Worm (Caenorhabditis elegans) whole organism, L1 larva: ENCODE measurements around the gene ddx-19.

ENCODE experiments used
- C16A3.4 ChIP-seq: fragments of 150-350 bp; optimal IDR thresholded peaks from 2 replicates; lab custom pipeline; 2014; ENCODE audit warnings: missing biosample characterization, missing genetic modification characterization
- F16B12.6 ChIP-seq: fragments of 150-350 bp; optimal IDR thresholded peaks from 2 replicates; lab custom pipeline; 2014; ENCODE audit warnings: missing biosample characterization, missing genetic modification characterization
- Y116A8C.19 ChIP-seq: sonication (generic microtip); optimal IDR thresholded peaks from 2 replicates; lab custom pipeline; 2016; ENCODE audit warnings: missing compliant biosample characterization, missing genetic modification characterization, borderline replicate concordance
- ceh-8 ChIP-seq: fragments of 200-800 bp; sonication (Bioruptor generic); optimal IDR thresholded peaks from 2 replicates; lab custom pipeline; 2018; ENCODE audit warnings: mild to moderate bottlenecking, missing genetic modification characterization, moderate library complexity, missing compliant biosample characterization
- ceh-82 ChIP-seq, 3 experiments: fragments of 150-350 bp in 1 of 3; sonication (generic microtip) in 2 of 3; optimal IDR thresholded peaks; 2 replicates each; lab custom pipeline; 2014 to 2017; ENCODE audit warnings: missing biosample characterization in 3 of 3, missing genetic modification characterization in 3 of 3
- dsc-1 ChIP-seq: sonication (generic microtip); optimal IDR thresholded peaks from 2 replicates; lab custom pipeline; 2016; ENCODE audit warnings: mild to moderate bottlenecking, missing genetic modification characterization, missing compliant biosample characterization
- elt-2 ChIP-seq: sonication (generic microtip); optimal IDR thresholded peaks from 2 replicates; lab custom pipeline; 2016; ENCODE audit warnings: missing genetic modification characterization, mild to moderate bottlenecking, inconsistent platforms, missing compliant biosample characterization, missing genetic modification reagents
- elt-3 ChIP-seq, 6 experiments: fragments of 150-350 bp in 1 of 6; sonication (generic microtip); optimal IDR thresholded peaks; 2 replicates each; lab custom pipeline; 2017 to 2018; ENCODE audit warnings: missing biosample characterization in 6 of 6, missing genetic modification characterization in 6 of 6, inconsistent platforms in 1 of 6
- fkh-10 ChIP-seq: sonication (generic microtip); optimal IDR thresholded peaks from 2 replicates; lab custom pipeline; 2017; ENCODE audit warnings: missing biosample characterization, missing genetic modification reagents, missing genetic modification characterization
- fkh-4 ChIP-seq: sonication (generic microtip); optimal IDR thresholded peaks from 2 replicates; lab custom pipeline; 2016; ENCODE audit warnings: missing compliant biosample characterization, missing genetic modification characterization, borderline replicate concordance
- hlh-4 ChIP-seq: sonication (generic microtip); optimal IDR thresholded peaks from 2 replicates; lab custom pipeline; 2016; ENCODE audit warnings: mild to moderate bottlenecking, missing genetic modification characterization, missing compliant biosample characterization
- irx-1 ChIP-seq: sonication (generic microtip); optimal IDR thresholded peaks from 2 replicates; lab custom pipeline; 2016; ENCODE audit warnings: missing genetic modification characterization, missing compliant biosample characterization
- lin-13 ChIP-seq: fragments of 150-350 bp; optimal IDR thresholded peaks from 2 replicates; lab custom pipeline; 2014; ENCODE audit warnings: missing biosample characterization, missing genetic modification reagents, missing genetic modification characterization
- lin-35 ChIP-seq, 2 experiments: fragments of 150-350 bp; optimal IDR thresholded peaks; 2 replicates each; lab custom pipeline; 2014; ENCODE audit warnings: missing biosample characterization in 2 of 2, missing genetic modification characterization in 2 of 2, missing genetic modification reagents in 2 of 2
- lin-39 ChIP-seq: fragments of 150-350 bp; optimal IDR thresholded peaks from 2 replicates; lab custom pipeline; 2014; ENCODE audit warnings: missing biosample characterization, missing genetic modification reagents, missing genetic modification characterization
- lir-3 ChIP-seq: sonication (generic microtip); optimal IDR thresholded peaks from 2 replicates; lab custom pipeline; 2016; ENCODE audit warnings: mild to moderate bottlenecking, missing genetic modification characterization, moderate library complexity, missing compliant biosample characterization; ENCODE audit not compliant: poor library complexity
- lsy-2 ChIP-seq, 2 experiments: fragments of 150-350 bp; optimal IDR thresholded peaks; 2 replicates each; lab custom pipeline; 2014; ENCODE audit warnings: missing biosample characterization in 2 of 2, missing genetic modification characterization in 2 of 2
- mep-1 ChIP-seq: fragments of 150-350 bp; optimal IDR thresholded peaks from 2 replicates; lab custom pipeline; 2014; ENCODE audit warnings: missing biosample characterization, missing genetic modification characterization
- nhr-12 ChIP-seq: sonication (generic microtip); optimal IDR thresholded peaks from 2 replicates; lab custom pipeline; 2017; ENCODE audit warnings: missing biosample characterization, missing genetic modification characterization
- nhr-47 ChIP-seq: sonication (generic microtip); optimal IDR thresholded peaks from 2 replicates; lab custom pipeline; 2016; ENCODE audit warnings: mild to moderate bottlenecking, missing genetic modification characterization, moderate library complexity, missing compliant biosample characterization
- nhr-76 ChIP-seq: sonication (generic microtip); optimal IDR thresholded peaks from 2 replicates; lab custom pipeline; 2017; ENCODE audit warnings: missing biosample characterization, missing genetic modification characterization
- nhr-77 ChIP-seq: fragments of 150-350 bp; optimal IDR thresholded peaks from 2 replicates; lab custom pipeline; 2014; ENCODE audit warnings: missing biosample characterization, missing genetic modification characterization
- nhr-84 ChIP-seq: sonication (generic microtip); optimal IDR thresholded peaks from 2 replicates; lab custom pipeline; 2017; ENCODE audit warnings: missing biosample characterization, missing genetic modification characterization
- pqm-1 ChIP-seq: sonication (generic microtip); optimal IDR thresholded peaks from 3 replicates; lab custom pipeline; 2017; ENCODE audit warnings: missing biosample characterization, missing genetic modification characterization
- snpc-4 ChIP-seq: fragments of 150-350 bp; optimal IDR thresholded peaks from 2 replicates; lab custom pipeline; 2014; ENCODE audit warnings: missing biosample characterization, missing genetic modification characterization
- snu-23 ChIP-seq: sonication (generic microtip); optimal IDR thresholded peaks from 2 replicates; lab custom pipeline; 2016; ENCODE audit warnings: missing genetic modification characterization, missing compliant biosample characterization
- unc-130 ChIP-seq: fragments of 150-350 bp; optimal IDR thresholded peaks from 2 replicates; lab custom pipeline; 2017; ENCODE audit warnings: missing biosample characterization, missing genetic modification characterization, inconsistent platforms
- unc-30 ChIP-seq: sonication (generic microtip); optimal IDR thresholded peaks from 2 replicates; lab custom pipeline; 2017; ENCODE audit warnings: missing biosample characterization, missing genetic modification characterization
- unc-86 ChIP-seq: sonication (generic microtip); optimal IDR thresholded peaks from 2 replicates; lab custom pipeline; 2016; ENCODE audit warnings: missing genetic modification characterization, missing compliant biosample characterization
- vab-15 ChIP-seq: sonication (generic microtip); optimal IDR thresholded peaks from 2 replicates; lab custom pipeline; 2017; ENCODE audit warnings: missing genotype, mild to moderate bottlenecking, missing genetic modification characterization, missing compliant biosample characterization
- zip-4 ChIP-seq: fragments of 200-800 bp; sonication (Bioruptor generic); optimal IDR thresholded peaks from 2 replicates; lab custom pipeline; 2018; ENCODE audit warnings: mild to moderate bottlenecking, missing genetic modification characterization, moderate library complexity, missing compliant biosample characterization
- ztf-11 ChIP-seq, 2 experiments: sonication (generic microtip); optimal IDR thresholded peaks; 2 replicates each; lab custom pipeline; 2016 to 2017; ENCODE audit warnings: missing genetic modification characterization in 2 of 2, missing biosample characterization in 1 of 2, missing compliant biosample characterization in 1 of 2
- ztf-4 ChIP-seq: fragments of 150-350 bp; optimal IDR thresholded peaks from 2 replicates; lab custom pipeline; 2014; ENCODE audit warnings: missing biosample characterization, missing genetic modification characterization

The ddx-19 gene

ce11 chrII:8933693-8934432, 49.2 kb downstream of the ddx-19 start, which contains the start of gene T21B10.3 (continued):
- TF ChIP-seq F16B12.6 (tag; lab: Kevin White, UChicago) (no peak), C16A3.4 (no peak), ceh-8 (no peak), lin-39 (tag; lab: Kevin White, UChicago) (no peak), elt-3 (tag; optimal IDR thresholded peaks at IDR 0.05; lab: Kevin White, UChicago) (no peak), zip-4 (GFP tag; lab: Kevin White, UChicago) (no peak), ceh-82 (tag; optimal IDR thresholded peaks at IDR 0.05; lab: Kevin White, UChicago) (no peak), nhr-47 (tag; lab: Kevin White, UChicago) (peak; percentile 14), lsy-2 (tag; optimal IDR thresholded peaks at IDR 0.05; lab: Kevin White, UChicago) (peak in 1 of 2 experiments; percentile 16), hlh-4 (tag; lab: Kevin White, UChicago) (no peak), irx-1 (no peak), fkh-10 (GFP tag; lab: Kevin White, UChicago) (no peak), snpc-4 (tag; lab: Kevin White, UChicago) (no peak), mep-1 (tag; lab: Kevin White, UChicago) (no peak), Y116A8C.19 (tag; lab: Kevin White, UChicago) (no peak), fkh-4 (tag; lab: Kevin White, UChicago) (no peak), nhr-12 (tag; lab: Kevin White, UChicago) (no peak), unc-130 (no peak), pqm-1 (tag; lab: Kevin White, UChicago) (no peak), ztf-4 (tag; lab: Kevin White, UChicago) (peak; percentile 20), nhr-84 (tag; lab: Kevin White, UChicago) (no peak), vab-15 (no peak), ztf-11 (tag; optimal IDR thresholded peaks at IDR 0.05; lab: Kevin White, UChicago) (no peak), snu-23 (no peak), lin-13 (GFP tag; lab: Kevin White, UChicago) (no peak)

ce11 chrII:8938907-8939622, 54.4 kb downstream of the ddx-19 start:
- TF ChIP-seq lin-39 (tag; lab: Kevin White, UChicago) (no peak), dsc-1 (no peak), nhr-77 (tag; lab: Kevin White, UChicago) (no peak), lin-35 (GFP tag; optimal IDR thresholded peaks at IDR 0.05; lab: Kevin White, UChicago) (no peak), nhr-76 (tag; lab: Kevin White, UChicago) (no peak), elt-2 (tag; lab: Kevin White, UChicago) (no peak), unc-30 (tag; lab: Kevin White, UChicago) (no peak), nhr-47 (tag; lab: Kevin White, UChicago) (no peak), lir-3 (tag; lab: Kevin White, UChicago) (no peak), snu-23 (no peak), unc-86 (tag; lab: Kevin White, UChicago) (no peak)
- TF ChIP-seq, all 84 proteins: peak for 0
